Worm (Caenorhabditis elegans) whole organism, L4 larva: ENCODE measurements around the gene C55A6.12.
A peak's percentile ranks its signal among the peaks of the same experiment; 100 is the strongest.

Experiments
- Y48G9A.11 ChIP-seq: fragments of 200-800 bp; sonication (Bioruptor generic); IDR thresholded peaks from 2 replicates; pipeline ENCODE4 v1.3.6; 2022; ENCODE audit warnings: missing genetic modification reagents, missing genetic modification characterization, missing compliant biosample characterization
- Y75B8A.6 ChIP-seq: fragments of 200-800 bp; sonication (Bioruptor generic); IDR thresholded peaks from 2 replicates; pipeline ENCODE4 v1.3.6; 2022; ENCODE audit warnings: missing genetic modification reagents, missing genetic modification characterization, missing compliant biosample characterization
- ZK337.2 ChIP-seq: fragments of 200-800 bp; sonication (Bioruptor generic); IDR thresholded peaks from 2 replicates; pipeline ENCODE4 v1.3.6; 2022; ENCODE audit warnings: missing genetic modification reagents, missing genetic modification characterization, missing compliant biosample characterization
- daf-19 ChIP-seq: fragments of 200-800 bp; sonication (Bioruptor generic); conservative IDR thresholded peaks from 2 replicates; pipeline ENCODE4 v1.3.6; 2022; ENCODE audit warnings: missing genetic modification characterization, missing compliant biosample characterization
- dve-1 ChIP-seq: sonication (generic microtip); optimal IDR thresholded peaks from 2 replicates; lab custom pipeline; 2017; ENCODE audit warnings: antibody characterized with exemption, mild to moderate bottlenecking, missing genetic modification characterization, missing compliant biosample characterization; ENCODE audit not compliant: insufficient read depth
- lim-7 ChIP-seq: fragments of 200-800 bp; sonication (Bioruptor generic); IDR thresholded peaks from 2 replicates; pipeline ENCODE4 v1.3.6; 2022; ENCODE audit warnings: missing genetic modification characterization, missing compliant biosample characterization
- lin-13 ChIP-seq: fragments of 150-350 bp; optimal IDR thresholded peaks from 2 replicates; lab custom pipeline; 2014; ENCODE audit warnings: missing biosample characterization, missing genetic modification reagents, missing genetic modification characterization
- nhr-237 ChIP-seq: sonication (generic microtip); optimal IDR thresholded peaks from 2 replicates; lab custom pipeline; 2017; ENCODE audit warnings: missing biosample characterization, missing genetic modification characterization
- nhr-6 ChIP-seq: fragments of 150-350 bp; optimal IDR thresholded peaks from 2 replicates; lab custom pipeline; 2014; ENCODE audit warnings: missing biosample characterization, missing genetic modification characterization
- unc-130 ChIP-seq: sonication (generic microtip); optimal IDR thresholded peaks from 2 replicates; lab custom pipeline; 2016; ENCODE audit warnings: missing genetic modification reagents, missing genetic modification characterization, missing compliant biosample characterization

DNA sequence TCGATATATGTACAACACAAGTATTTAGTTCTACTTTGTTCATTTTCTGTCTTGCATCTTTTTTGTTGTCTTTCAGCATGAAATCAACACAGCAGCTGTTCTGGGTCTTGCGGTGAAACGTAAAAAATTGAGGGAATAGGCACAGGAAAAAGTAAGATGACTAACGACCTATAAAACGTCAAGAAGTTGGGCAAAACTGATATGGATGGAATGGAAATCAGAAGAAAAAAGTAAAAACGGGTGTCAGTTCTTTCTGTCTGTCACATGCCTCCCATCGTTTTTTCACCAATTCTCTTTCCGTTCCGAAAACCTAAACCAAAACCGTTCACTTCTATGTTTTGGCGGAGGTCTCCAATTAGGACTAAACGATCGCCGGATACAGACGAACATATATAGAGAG, 2.0 kb downstream of the C55A6.12 start:
- TF ChIP-seq Y75B8A.6 (no peak), dve-1 (tag; lab: Kevin White, UChicago) (peak; percentile 18), unc-130 (GFP tag; lab: Kevin White, UChicago) (no peak), nhr-6 (tag; lab: Kevin White, UChicago) (no peak), ZK337.2 (GFP tag; lab: Robert Waterston, UW) (no peak), nhr-237 (no peak), lim-7 (no peak), lin-13 (no peak), Y48G9A.11 (GFP tag; lab: Robert Waterston, UW) (no peak), daf-19 (GFP tag; lab: Robert Waterston, UW) (no peak)
